Worm (Caenorhabditis elegans): ENCODE measurements around the gene aagr-1.

The aagr-1 gene

DNA sequence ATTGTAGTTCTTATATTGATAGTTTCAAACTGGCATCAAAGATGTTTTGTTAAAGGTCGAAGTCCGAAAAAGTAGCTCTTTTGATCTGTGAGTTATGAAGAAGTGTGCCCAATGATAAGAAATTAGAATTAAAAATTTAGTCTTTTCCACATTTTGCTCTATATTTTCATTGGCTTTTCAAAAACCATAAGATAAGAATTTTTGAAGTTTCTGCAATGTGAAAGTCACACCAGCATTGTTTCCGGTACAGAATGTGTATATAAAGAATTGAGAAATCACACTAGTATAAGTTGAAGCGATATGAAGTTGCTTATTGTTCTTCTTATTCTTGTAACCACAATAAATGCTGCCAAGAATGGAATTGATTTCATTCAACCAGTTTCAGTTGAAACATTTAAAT is 33.8 kb upstream of the aagr-1 start, which contains the start of gene lys-10:
Gene lys-10, plus strand, starts transcription at position 301 of the 400 bp plus-strand sequence.
- no peak for TF ChIP-seq ceh-14 (tag; optimal IDR thresholded peaks at IDR 0.05)
- TF ChIP-seq elt-2 (tag; optimal IDR thresholded peaks at IDR 0.05): no peak
- TF ChIP-seq nhr-232 (tag; optimal IDR thresholded peaks at IDR 0.05): no peak
- TF ChIP-seq fax-1 (tag; optimal IDR thresholded peaks at IDR 0.05): no peak
- TF ChIP-seq odd-2 (tag; optimal IDR thresholded peaks at IDR 0.05): no peak
- TF ChIP-seq lim-6 (tag; optimal IDR thresholded peaks at IDR 0.05): no peak
- no peak for TF ChIP-seq fkh-6 (tag; optimal IDR thresholded peaks at IDR 0.05)
- TF ChIP-seq T23F11.4 (GFP tag; optimal IDR thresholded peaks at IDR 0.05): no peak
- TF ChIP-seq C08G9.2 (tag; optimal IDR thresholded peaks at IDR 0.05): no peak
- no peak for TF ChIP-seq pat-9 (tag; optimal IDR thresholded peaks at IDR 0.05)
- TF ChIP-seq ztf-16 (tag; optimal IDR thresholded peaks at IDR 0.05): no peak
- no peak for TF ChIP-seq ceh-22 (tag; optimal IDR thresholded peaks at IDR 0.05)
- TF ChIP-seq C38D4.7 (GFP tag; optimal IDR thresholded peaks at IDR 0.05): no peak
- no peak for TF ChIP-seq lin-11 (tag; optimal IDR thresholded peaks at IDR 0.05)
- no peak for TF ChIP-seq fkh-10 (GFP tag; optimal IDR thresholded peaks at IDR 0.05)
- TF ChIP-seq ama-1 (optimal IDR thresholded peaks at IDR 0.05): no peak
- no peak for TF ChIP-seq pros-1 (tag; optimal IDR thresholded peaks at IDR 0.05)
- no peak for TF ChIP-seq tbx-7 (tag; optimal IDR thresholded peaks at IDR 0.05)

ce11 chrIV:8333034-8333433 is 33.3 kb upstream of the aagr-1 start:
- TF ChIP-seq K02D7.2 (tag; optimal IDR thresholded peaks at IDR 0.05) (no peak), ceh-14 (tag; optimal IDR thresholded peaks at IDR 0.05) (no peak), Y22D7AL.16 (tag; optimal IDR thresholded peaks at IDR 0.05) (no peak), ztf-16 (tag; optimal IDR thresholded peaks at IDR 0.05) (no peak)

ce11 chrIV:8333554-8333953 is 32.8 kb upstream of the aagr-1 start:
- TF ChIP-seq ama-1 (optimal IDR thresholded peaks at IDR 0.05): peak; percentile 35
- no peak for TF ChIP-seq ceh-48 (tag; optimal IDR thresholded peaks at IDR 0.05)

DNA sequence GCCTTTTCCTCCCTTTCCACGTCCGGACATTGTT is 32.5 kb upstream of the aagr-1 start, which contains the start of gene his-31:
Gene his-31, minus strand, starts transcription at position 30 of the 34 bp plus-strand sequence.
- TF ChIP-seq tbx-2 (tag; optimal IDR thresholded peaks at IDR 0.05) (no peak), ceh-24 (tag; optimal IDR thresholded peaks at IDR 0.05) (no peak), eyg-1 (tag; optimal IDR thresholded peaks at IDR 0.05) (no peak), unc-86 (tag; optimal IDR thresholded peaks at IDR 0.05) (no peak), sox-2 (GFP tag; IDR thresholded peaks at IDR 0.05) (no peak)

ce11 chrIV:8333988-8334863 is 32.1 kb upstream of the aagr-1 start, which contains the start of gene his-32:
Gene his-32, plus strand, starts transcription at chrIV:8334305.
- TF ChIP-seq ceh-48 (tag; optimal IDR thresholded peaks at IDR 0.05) (no peak), madf-2 (tag; optimal IDR thresholded peaks at IDR 0.05) (no peak), unc-3 (GFP tag; conservative IDR thresholded peaks at IDR 0.05) (no peak), unc-3 (tag; optimal IDR thresholded peaks at IDR 0.05) (no peak), ztf-16 (tag; optimal IDR thresholded peaks at IDR 0.05) (peak; percentile 66), F13H6.1 (tag; optimal IDR thresholded peaks at IDR 0.05) (no peak), ceh-19 (GFP tag; optimal IDR thresholded peaks at IDR 0.05) (no peak), ceh-45 (GFP tag; IDR thresholded peaks at IDR 0.05) (no peak), lin-11 (tag; optimal IDR thresholded peaks at IDR 0.05) (no peak), pag-3 (tag; optimal IDR thresholded peaks at IDR 0.05; ENCODE audit: borderline replicate concordance) (no peak), fkh-10 (GFP tag; optimal IDR thresholded peaks at IDR 0.05) (no peak), lim-6 (tag; optimal IDR thresholded peaks at IDR 0.05) (no peak), unc-55 (GFP tag; optimal IDR thresholded peaks at IDR 0.05) (peak; percentile 19), mec-3 (tag; optimal IDR thresholded peaks at IDR 0.05; ENCODE audit: borderline replicate concordance) (no peak), ceh-34 (tag; optimal IDR thresholded peaks at IDR 0.05) (peak; percentile 85), ceh-30 (tag; optimal IDR thresholded peaks at IDR 0.05) (no peak), gmeb-2 (tag; optimal IDR thresholded peaks at IDR 0.05) (peak; percentile 3), K02D7.2 (tag; optimal IDR thresholded peaks at IDR 0.05) (no peak), eyg-1 (tag; optimal IDR thresholded peaks at IDR 0.05) (no peak), hlh-30 (tag; optimal IDR thresholded peaks at IDR 0.05; ENCODE audit: insufficient read depth) (peak; percentile 83), pros-1 (tag; optimal IDR thresholded peaks at IDR 0.05) (peak; percentile 5), ttx-3 (tag; optimal IDR thresholded peaks at IDR 0.05) (no peak), ceh-6 (GFP tag; optimal IDR thresholded peaks at IDR 0.05) (no peak), tbx-7 (tag; optimal IDR thresholded peaks at IDR 0.05) (peak; percentile 79), dmd-4 (tag; optimal IDR thresholded peaks at IDR 0.05; ENCODE audit: borderline replicate concordance) (no peak), elt-2 (tag; optimal IDR thresholded peaks at IDR 0.05) (peak; percentile 43), pha-2 (tag; optimal IDR thresholded peaks at IDR 0.05) (peak; percentile 35), zip-5 (tag; optimal IDR thresholded peaks at IDR 0.05) (no peak)
